Worm (Caenorhabditis elegans): Measurements from ENCODE around the gene apt-9.
A peak's percentile ranks its signal among the peaks of the same experiment; 100 is the strongest.

The apt-9 gene

ce11 chrX:11059744-11060143 is 8.6 kb upstream of the apt-9 start, which contains the start of gene lpr-6:
lpr-6 (plus strand) TSS chrX:11059994.
- TF ChIP-seq blmp-1 (tag; optimal IDR thresholded peaks at IDR 0.05) (peak; percentile 57), egl-13 (tag; optimal IDR thresholded peaks at IDR 0.05) (no peak)

- TF ChIP-seq elt-3 (tag; optimal IDR thresholded peaks at IDR 0.05) (peak in 1 of 6 experiments; percentile 21), blmp-1 (tag; optimal IDR thresholded peaks at IDR 0.05) (peak; percentile 93), dpl-1 (GFP tag; optimal IDR thresholded peaks at IDR 0.05) (no peak), mdl-1 (tag; optimal IDR thresholded peaks at IDR 0.05) (no peak)
Observed at ce11 chrX:11060940-11061339, 7.4 kb upstream of the apt-9 start.

ce11 chrX:11061904-11062303 is 6.4 kb upstream of the apt-9 start, which contains the start of gene lpr-5:
lpr-5 (plus strand) TSS chrX:11062123.
- TF ChIP-seq blmp-1 (tag; optimal IDR thresholded peaks at IDR 0.05) (peak; percentile 96), pag-3 (tag; optimal IDR thresholded peaks at IDR 0.05; ENCODE audit: borderline replicate concordance, insufficient read depth) (no peak)

ce11 chrX:11064799-11065198 is 3.5 kb upstream of the apt-9 start, which contains the start of gene lpr-4:
lpr-4 (plus strand) TSS chrX:11065126.
- peak in 2 of 6 experiments; percentile 3 to 33 for TF ChIP-seq elt-3 (tag; optimal IDR thresholded peaks at IDR 0.05)
- TF ChIP-seq nhr-12 (tag; optimal IDR thresholded peaks at IDR 0.05): no peak
- peak; percentile 100 for TF ChIP-seq blmp-1 (tag; optimal IDR thresholded peaks at IDR 0.05)

- TF ChIP-seq blmp-1 (tag; optimal IDR thresholded peaks at IDR 0.05) (peak; percentile 98), unc-62 (GFP tag; optimal IDR thresholded peaks at IDR 0.05) (no peak)
Observed at ce11 chrX:11067256-11067655, 1.1 kb upstream of the apt-9 start.

ce11 chrX:11072701-11073100 is 4.4 kb downstream of the apt-9 start:
- TF ChIP-seq pax-3 (tag; optimal IDR thresholded peaks at IDR 0.05) (no peak), pqm-1 (tag; optimal IDR thresholded peaks at IDR 0.05) (no peak), lin-15B (tag; optimal IDR thresholded peaks at IDR 0.05) (no peak), xbp-1 (tag; optimal IDR thresholded peaks at IDR 0.05) (no peak), ceh-88 (GFP tag; IDR thresholded peaks at IDR 0.05) (no peak), nhr-19 (GFP tag; conservative IDR thresholded peaks at IDR 0.05) (no peak), sox-4 (tag; optimal IDR thresholded peaks at IDR 0.05) (no peak), fkh-4 (tag; optimal IDR thresholded peaks at IDR 0.05; ENCODE audit: borderline replicate concordance) (no peak), lir-3 (tag; optimal IDR thresholded peaks at IDR 0.05; ENCODE audit: poor library complexity) (no peak), nhr-90 (tag; optimal IDR thresholded peaks at IDR 0.05; ENCODE audit: poor library complexity) (no peak), mef-2 (tag; optimal IDR thresholded peaks at IDR 0.05) (no peak), unc-62 (GFP tag; optimal IDR thresholded peaks at IDR 0.05) (no peak), nhr-85 (tag) (no peak), lin-13 (GFP tag; optimal IDR thresholded peaks at IDR 0.05) (no peak), egl-13 (tag; optimal IDR thresholded peaks at IDR 0.05) (no peak), nhr-20 (tag; optimal IDR thresholded peaks at IDR 0.05) (no peak), lsy-2 (tag; optimal IDR thresholded peaks at IDR 0.05) (peak in 1 of 2 experiments; percentile 2), irx-1 (tag; optimal IDR thresholded peaks at IDR 0.05) (no peak), unc-130 (tag; optimal IDR thresholded peaks at IDR 0.05) (no peak), blmp-1 (tag; optimal IDR thresholded peaks at IDR 0.05) (no peak), efl-1 (optimal IDR thresholded peaks at IDR 0.05) (no peak), efl-1 (GFP tag; optimal IDR thresholded peaks at IDR 0.05 in 1 of 2) (peak in 1 of 2 experiments; percentile 59), F16B12.6 (tag; optimal IDR thresholded peaks at IDR 0.05) (peak; percentile 77), egl-27 (tag; optimal IDR thresholded peaks at IDR 0.05) (no peak), snu-23 (GFP tag; optimal IDR thresholded peaks at IDR 0.05) (no peak), aly-2 (tag; optimal IDR thresholded peaks at IDR 0.05) (no peak)
